Fruit fly (Drosophila melanogaster) whole organism, embryonic: Measurements from ENCODE around the gene gish.

ENCODE experiments used
- Ada2b ChIP-seq: fragments of 200-800 bp; sonication (Bioruptor generic); IDR thresholded peaks from 2 replicates; pipeline ENCODE4 v1.3.6; 2022; ENCODE audit warnings: missing biosample characterization, missing genetic modification characterization
- Awh ChIP-seq: fragments of 200-800 bp; sonication (Bioruptor generic); IDR thresholded peaks from 2 replicates; pipeline ENCODE4, ENCODE4 v1.3.6; 2022; ENCODE audit warnings: missing biosample characterization, missing genetic modification characterization
- CG10431 ChIP-seq: fragments of 200-800 bp; sonication (Bioruptor generic); optimal IDR thresholded peaks from 3 replicates; lab custom pipeline; 2018; ENCODE audit warnings: missing biosample characterization, mild to moderate bottlenecking, missing genetic modification characterization
- CG12236 ChIP-seq: fragments of 200-800 bp; sonication (Bioruptor generic); optimal IDR thresholded peaks from 2 replicates; lab custom pipeline; 2016; ENCODE audit warnings: missing biosample characterization, missing genetic modification characterization
- CG14965 ChIP-seq: fragments of 200-800 bp; sonication (Bioruptor generic); optimal IDR thresholded peaks from 2 replicates; lab custom pipeline; 2016; ENCODE audit warnings: missing biosample characterization, missing genetic modification characterization, borderline replicate concordance
- CG1529 ChIP-seq: fragments of 200-800 bp; sonication (Bioruptor generic); optimal IDR thresholded peaks from 3 replicates; lab custom pipeline; 2018; ENCODE audit warnings: missing biosample characterization, missing genetic modification characterization
- CG15514 ChIP-seq: fragments of 200-800 bp; sonication (Bioruptor generic); optimal IDR thresholded peaks from 3 replicates; lab custom pipeline; 2017; ENCODE audit warnings: missing biosample characterization, missing genetic modification characterization, mild to moderate bottlenecking, moderate library complexity, missing genetic modification reagents
- CG15601 ChIP-seq: fragments of 200-800 bp; sonication (Bioruptor generic); optimal IDR thresholded peaks from 3 replicates; lab custom pipeline; 2019; ENCODE audit warnings: missing biosample characterization, mild to moderate bottlenecking, missing genetic modification characterization, moderate library complexity
- CG17385 ChIP-seq: fragments of 200-800 bp; sonication (Bioruptor generic); optimal IDR thresholded peaks from 3 replicates; lab custom pipeline; 2018; ENCODE audit warnings: missing biosample characterization, mild to moderate bottlenecking, missing genetic modification characterization
- CG18599 ChIP-seq: fragments of 200-800 bp; sonication (Bioruptor generic); optimal IDR thresholded peaks from 3 replicates; lab custom pipeline; 2017; ENCODE audit warnings: missing biosample characterization, missing genetic modification characterization, mild to moderate bottlenecking, moderate library complexity, missing genetic modification reagents
- CG2678 ChIP-seq: fragments of 200-800 bp; sonication (Bioruptor generic); optimal IDR thresholded peaks from 3 replicates; lab custom pipeline; 2019; ENCODE audit warnings: missing biosample characterization, mild to moderate bottlenecking, missing genetic modification characterization, moderate library complexity
- CG31224 ChIP-seq: fragments of 200-800 bp; sonication (Bioruptor generic); IDR thresholded peaks from 2 replicates; pipeline ENCODE4 v1.3.6; 2022; ENCODE audit warnings: missing biosample characterization, missing genetic modification characterization
- CG3838 ChIP-seq: fragments of 200-800 bp; sonication (Bioruptor generic); optimal IDR thresholded peaks from 3 replicates; lab custom pipeline; 2016; ENCODE audit warnings: missing biosample characterization, missing genetic modification characterization
- CG3847 ChIP-seq: fragments of 200-800 bp; sonication (Bioruptor generic); IDR thresholded peaks from 2 replicates; pipeline ENCODE4 v1.3.6; 2022; ENCODE audit warnings: missing biosample characterization, missing genetic modification characterization
- CG5245 ChIP-seq: fragments of 200-800 bp; sonication (Bioruptor generic); optimal IDR thresholded peaks from 3 replicates; lab custom pipeline; 2016; ENCODE audit warnings: missing biosample characterization, missing genetic modification characterization
- CG6175 ChIP-seq: fragments of 200-800 bp; sonication (Bioruptor generic); IDR thresholded peaks from 3 replicates; pipeline ENCODE4 v1.3.6; 2022; ENCODE audit warnings: missing biosample characterization, missing genetic modification characterization
- CG6765 ChIP-seq: fragments of 200-800 bp; sonication (Bioruptor generic); optimal IDR thresholded peaks from 3 replicates; lab custom pipeline; 2017; ENCODE audit warnings: missing biosample characterization, mild to moderate bottlenecking, missing genetic modification characterization
- CG7987 ChIP-seq: fragments of 200-800 bp; sonication (Bioruptor generic); optimal IDR thresholded peaks from 2 replicates; lab custom pipeline; 2018; ENCODE audit warnings: missing biosample characterization, mild to moderate bottlenecking, missing genetic modification characterization, moderate library complexity
- CG8924 ChIP-seq: fragments of 200-800 bp; optimal IDR thresholded peaks from 3 replicates; lab custom pipeline; 2019; ENCODE audit warnings: missing biosample characterization, mild to moderate bottlenecking, missing genetic modification characterization, moderate library complexity
- CG9727 ChIP-seq: fragments of 200-800 bp; sonication (Bioruptor generic); optimal IDR thresholded peaks from 3 replicates; lab custom pipeline; 2017; ENCODE audit warnings: missing biosample characterization, mild to moderate bottlenecking, missing genetic modification characterization
- Deaf1 ChIP-seq: fragments of 200-800 bp; optimal IDR thresholded peaks from 3 replicates; lab custom pipeline; 2019; ENCODE audit warnings: missing biosample characterization, mild to moderate bottlenecking, missing genetic modification characterization, moderate library complexity
- Dll ChIP-seq: fragments of 200-800 bp; sonication (Bioruptor generic); IDR thresholded peaks from 4 replicates; pipeline ENCODE4 v1.3.6; 2022; ENCODE audit warnings: missing biosample characterization, missing genetic modification characterization; ENCODE audit not compliant: partially characterized antibody
- E2f2 ChIP-seq: fragments of 200-800 bp; sonication (Bioruptor generic); IDR thresholded peaks from 2 replicates; pipeline ENCODE4 v1.3.6; 2022; ENCODE audit warnings: missing biosample characterization, missing genetic modification characterization
- Fer2 ChIP-seq: fragments of 200-800 bp; sonication (Bioruptor generic); optimal IDR thresholded peaks from 2 replicates; lab custom pipeline; 2018; ENCODE audit warnings: missing biosample characterization, mild to moderate bottlenecking, missing genetic modification characterization, moderate library complexity
- Fer3 ChIP-seq: fragments of 200-800 bp; sonication (Bioruptor generic); optimal IDR thresholded peaks from 2 replicates; lab custom pipeline; 2018; ENCODE audit warnings: missing biosample characterization, mild to moderate bottlenecking, missing genetic modification characterization, moderate library complexity
- HLH4C ChIP-seq: fragments of 200-800 bp; sonication (Bioruptor generic); IDR thresholded peaks from 3 replicates; pipeline ENCODE4 v1.3.6; 2022; ENCODE audit warnings: missing biosample characterization, missing genetic modification characterization; ENCODE audit not compliant: partially characterized antibody
- Hand ChIP-seq: fragments of 200-800 bp; sonication (Bioruptor generic); optimal IDR thresholded peaks from 2 replicates; lab custom pipeline; 2017; ENCODE audit warnings: mild to moderate bottlenecking, missing biosample characterization, missing genetic modification reagents, missing genetic modification characterization
- MESR4 ChIP-seq: fragments of 200-800 bp; sonication (Bioruptor generic); optimal IDR thresholded peaks from 2 replicates; lab custom pipeline; 2018; ENCODE audit warnings: missing biosample characterization, mild to moderate bottlenecking, missing genetic modification characterization, moderate library complexity
- Meics ChIP-seq: fragments of 200-800 bp; sonication (Bioruptor generic); optimal IDR thresholded peaks from 2 replicates; lab custom pipeline; 2017; ENCODE audit warnings: missing biosample characterization, mild to moderate bottlenecking, missing genetic modification characterization
- Poxn ChIP-seq: fragments of 200-800 bp; sonication (Bioruptor generic); IDR thresholded peaks from 2 replicates; pipeline ENCODE4 v1.3.6; 2022; ENCODE audit warnings: missing biosample characterization, missing genetic modification characterization
- Sox100B ChIP-seq: fragments of 200-800 bp; sonication (Bioruptor generic); optimal IDR thresholded peaks from 3 replicates; lab custom pipeline; 2018; ENCODE audit warnings: missing biosample characterization, mild to moderate bottlenecking, missing genetic modification characterization
- Ssrp ChIP-seq: fragments of 200-800 bp; sonication (Bioruptor generic); optimal IDR thresholded peaks from 2 replicates; lab custom pipeline; 2018; ENCODE audit warnings: missing biosample characterization, mild to moderate bottlenecking, missing genetic modification characterization, moderate library complexity
- Tbp ChIP-seq: fragments of >200 bp; optimal IDR thresholded peaks from 2 replicates; lab custom pipeline; 2018; ENCODE audit warnings: missing biosample characterization, missing genetic modification characterization
- ash1 ChIP-seq: fragments of 200-800 bp; sonication (Bioruptor generic); optimal IDR thresholded peaks from 2 replicates; lab custom pipeline; 2018; ENCODE audit warnings: missing biosample characterization, mild to moderate bottlenecking, missing genetic modification characterization
- ftz-f1 ChIP-seq: fragments of 200-800 bp; sonication (Bioruptor generic); optimal IDR thresholded peaks from 2 replicates; lab custom pipeline; 2016; ENCODE audit warnings: missing biosample characterization, missing genetic modification characterization
- gce ChIP-seq: fragments of 200-800 bp; sonication (Bioruptor generic); IDR thresholded peaks from 3 replicates; pipeline ENCODE4 v1.3.6; 2022; ENCODE audit warnings: missing biosample characterization, missing genetic modification characterization
- gem ChIP-seq: fragments of 200-800 bp; sonication (Bioruptor generic); optimal IDR thresholded peaks from 2 replicates; lab custom pipeline; 2019; ENCODE audit warnings: missing biosample characterization, mild to moderate bottlenecking, missing genetic modification characterization, moderate library complexity
- gfzf ChIP-seq: fragments of 200-800 bp; sonication (Bioruptor generic); optimal IDR thresholded peaks from 2 replicates; lab custom pipeline; 2016; ENCODE audit warnings: missing biosample characterization, mild to moderate bottlenecking, missing genetic modification characterization, moderate library complexity
- kni ChIP-seq: fragments of 200-800 bp; sonication (Bioruptor generic); optimal IDR thresholded peaks from 3 replicates; lab custom pipeline; 2017; ENCODE audit warnings: mild to moderate bottlenecking, missing biosample characterization, missing genetic modification reagents, missing genetic modification characterization
- nau ChIP-seq: fragments of 200-800 bp; sonication (Bioruptor generic); optimal IDR thresholded peaks from 3 replicates; lab custom pipeline; 2017; ENCODE audit warnings: missing biosample characterization, mild to moderate bottlenecking, missing genetic modification characterization, missing genetic modification reagents
- nerfin-1 ChIP-seq: fragments of 200-800 bp; sonication (Bioruptor generic); optimal IDR thresholded peaks from 3 replicates; lab custom pipeline; 2019; ENCODE audit warnings: missing biosample characterization, mild to moderate bottlenecking, missing genetic modification characterization, moderate library complexity
- oc ChIP-seq: fragments of 200-800 bp; sonication (Bioruptor generic); optimal IDR thresholded peaks from 2 replicates; lab custom pipeline; 2018; ENCODE audit warnings: missing biosample characterization, mild to moderate bottlenecking, missing genetic modification characterization, moderate library complexity
- prd ChIP-seq, 3 experiments: fragments of >200 bp in 2 of 3; fragments of 200-800 bp in 1 of 3; sonication (Bioruptor generic) in 1 of 3; optimal IDR thresholded peaks in 2 of 3; IDR thresholded peaks in 1 of 3; 2 replicates in 2 of 3; 3 replicates in 1 of 3; pipeline versions ENCODE4 v1.3.6 to Lab custom; 2017 to 2022; ENCODE audit warnings: missing biosample characterization in 1 of 3, missing genetic modification characterization in 1 of 3
- sim ChIP-seq: fragments of 200-800 bp; sonication (Bioruptor generic); IDR thresholded peaks from 2 replicates; pipeline ENCODE4 v1.3.6; 2022; ENCODE audit warnings: missing biosample characterization, missing genetic modification characterization
- slp2 ChIP-seq: fragments of 200-800 bp; sonication (Bioruptor generic); optimal IDR thresholded peaks from 2 replicates; lab custom pipeline; 2016; ENCODE audit warnings: missing biosample characterization, missing genetic modification characterization
- sr ChIP-seq: fragments of 200-800 bp; sonication (Bioruptor generic); IDR thresholded peaks from 3 replicates; pipeline ENCODE4 v1.3.6; 2022; ENCODE audit warnings: missing biosample characterization, missing genetic modification characterization
- tna ChIP-seq: fragments of 200-800 bp; sonication (Bioruptor generic); IDR thresholded peaks from 2 replicates; pipeline ENCODE4 v1.3.6; 2022; ENCODE audit warnings: missing biosample characterization, missing genetic modification characterization; ENCODE audit not compliant: partially characterized antibody
- wek ChIP-seq: fragments of 200-800 bp; sonication (Bioruptor generic); optimal IDR thresholded peaks from 3 replicates; lab custom pipeline; 2018; ENCODE audit warnings: missing biosample characterization, mild to moderate bottlenecking, missing genetic modification characterization, moderate library complexity

Gene gish

dm6 chr3R:16341817-16342374, 69.6 kb downstream of the gish start, which contains the start of the genes SF2 and pad (continued):
- TF ChIP-seq CG15601 (tag; lab: Kevin White, UChicago) (peak; percentile 76), ash1 (GFP tag; lab: Kevin White, UChicago) (no peak), MESR4 (peak; percentile 95), Meics (peak; percentile 76), CG17385 (peak; percentile 61), CG1529 (GFP tag; lab: Kevin White, UChicago) (peak; percentile 24), CG3838 (peak; percentile 60), Ada2b (GFP tag; lab: Robert Waterston, UW) (peak; percentile 57), CG15514 (peak; percentile 68), sim (GFP tag; lab: Robert Waterston, UW) (0 out of 2 replicates have a peak, but pooled peaks have one; percentile 50), gfzf (GFP tag; lab: Kevin White, UChicago) (peak; percentile 83), Sox100B (GFP tag; lab: Kevin White, UChicago) (peak; percentile 69), prd (optimal IDR thresholded peaks at IDR 0.05; lab: Kevin White, UChicago) (no peak), prd (GFP tag; IDR thresholded peaks at IDR 0.05; lab: Robert Waterston, UW) (peak; percentile 86), CG7987 (GFP tag; lab: Kevin White, UChicago) (no peak), sr (no peak), Dll (GFP tag; lab: Robert Waterston, UW) (peak; percentile 98), CG12236 (peak; percentile 16), CG6765 (GFP tag; lab: Kevin White, UChicago) (peak; percentile 20), Fer3 (peak; percentile 60), Awh (GFP tag; lab: Robert Waterston, UW) (peak; percentile 41; the same call in 1 of the 2 replicates), CG14965 (GFP tag; lab: Kevin White, UChicago) (no peak), CG18599 (GFP tag; lab: Kevin White, UChicago) (peak; percentile 74), HLH4C (peak; percentile 94), gce (GFP tag; lab: Robert Waterston, UW) (no peak), Tbp (peak; percentile 24), CG10431 (peak; percentile 10), CG5245 (GFP tag; lab: Kevin White, UChicago) (peak; percentile 7), gem (tag; lab: Kevin White, UChicago) (peak; percentile 88), CG3847 (GFP tag; lab: Robert Waterston, UW) (peak; percentile 84), Deaf1 (peak; percentile 53), E2f2 (GFP tag; lab: Robert Waterston, UW) (no peak; the same call in 1 of the 2 replicates), Poxn (GFP tag; lab: Robert Waterston, UW) (no peak; the same call in 1 of the 2 replicates), tna (GFP tag; lab: Robert Waterston, UW) (peak; percentile 84; the same call in 1 of the 2 replicates), nau (GFP tag; lab: Kevin White, UChicago) (peak; percentile 65), wek (GFP tag; lab: Kevin White, UChicago) (no peak), CG31224 (peak; percentile 45), ftz-f1 (GFP tag; lab: Kevin White, UChicago) (peak; percentile 10), slp2 (GFP tag; lab: Kevin White, UChicago) (peak; percentile 69), CG2678 (tag; lab: Kevin White, UChicago) (peak; percentile 83), nerfin-1 (tag; lab: Kevin White, UChicago) (peak; percentile 72), CG9727 (GFP tag; lab: Kevin White, UChicago) (peak; percentile 71), CG6175 (GFP tag; lab: Robert Waterston, UW) (no peak), Hand (GFP tag; lab: Kevin White, UChicago) (peak; percentile 42), CG8924 (tag; lab: Kevin White, UChicago) (peak; percentile 83), Ssrp (tag; lab: Kevin White, UChicago) (peak; percentile 73), Fer2 (tag; lab: Kevin White, UChicago) (peak; percentile 70), kni (peak; percentile 68), oc (peak; percentile 17)
